Fruit fly (Drosophila melanogaster): ENCODE data around the gene pasi1.

Gene pasi1

dm6 chr3R:17776104-17776589, 18.7 kb upstream of the pasi1 start (continued):
- TF ChIP-seq CG6175 (GFP tag; IDR thresholded peaks at IDR 0.05), result 0 out of 3 replicates have a peak, but pooled peaks have one; percentile 57
- TF ChIP-seq H15 (GFP tag; IDR thresholded peaks at IDR 0.05), result no peak
- TF ChIP-seq HLH4C (GFP tag; IDR thresholded peaks at IDR 0.05; ENCODE audit: partially characterized antibody), result no peak
- TF ChIP-seq nerfin-2 (GFP tag; IDR thresholded peaks at IDR 0.05; ENCODE audit: partially characterized antibody), result 0 out of 2 replicates have a peak, but pooled peaks have one; percentile 11
- TF ChIP-seq Hmr (GFP tag; optimal IDR thresholded peaks at IDR 0.05), result peak; percentile 24
- TF ChIP-seq CG3407 (GFP tag; optimal IDR thresholded peaks at IDR 0.05), result no peak
- TF ChIP-seq lbe (GFP tag; optimal IDR thresholded peaks at IDR 0.05), result no peak
- TF ChIP-seq CG7928 (GFP tag; optimal IDR thresholded peaks at IDR 0.05), result no peak
- no peak for TF ChIP-seq Bteb2 (GFP tag; optimal IDR thresholded peaks at IDR 0.05)
- TF ChIP-seq Trl (optimal IDR thresholded peaks at IDR 0.05), result peak; percentile 79 to 88
- no peak for TF ChIP-seq Trl (GFP tag; optimal IDR thresholded peaks at IDR 0.05)
- TF ChIP-seq CG4328 (GFP tag; optimal IDR thresholded peaks at IDR 0.05), result no peak
- TF ChIP-seq CG10979 (tag; optimal IDR thresholded peaks at IDR 0.05), result no peak
- TF ChIP-seq CG32532 (GFP tag; IDR thresholded peaks at IDR 0.05), result peak; percentile 47
- no peak for TF ChIP-seq Dip3 (GFP tag; optimal IDR thresholded peaks at IDR 0.05)
- no peak for TF ChIP-seq pum (GFP tag; optimal IDR thresholded peaks at IDR 0.05)
- TF ChIP-seq sna (GFP tag; IDR thresholded peaks at IDR 0.05; ENCODE audit: partially characterized antibody), result 0 out of 2 replicates have a peak, but pooled peaks have one; percentile 26
- no peak for TF ChIP-seq cato (GFP tag; optimal IDR thresholded peaks at IDR 0.05; ENCODE audit: borderline replicate concordance)
- TF ChIP-seq slbo (GFP tag; IDR thresholded peaks at IDR 0.05), result peak; percentile 4; the same call in 1 of the 2 replicates
- TF ChIP-seq abd-A (tag; optimal IDR thresholded peaks at IDR 0.05), result peak; percentile 92
- no peak for TF ChIP-seq CG3281 (GFP tag; optimal IDR thresholded peaks at IDR 0.05)
- TF ChIP-seq CG9817 (tag; optimal IDR thresholded peaks at IDR 0.05), result no peak

dm6 chr3R:17776952-17777407, 17.9 kb upstream of the pasi1 start:
- TF ChIP-seq mam (GFP tag; optimal IDR thresholded peaks at IDR 0.05) (peak; percentile 36), Rx (GFP tag; IDR thresholded peaks at IDR 0.05) (peak; percentile 45; the same call in 1 of the 2 replicates), cg (GFP tag; optimal IDR thresholded peaks at IDR 0.05) (peak; percentile 54), CG12391 (tag; optimal IDR thresholded peaks at IDR 0.05) (peak; percentile 1), twi (tag; optimal IDR thresholded peaks at IDR 0.05) (peak; percentile 39), Rfx (GFP tag; IDR thresholded peaks at IDR 0.05) (peak; percentile 41; the same call in 1 of the 2 replicates), ro (GFP tag; IDR thresholded peaks at IDR 0.05) (no peak), Vsx1 (GFP tag; optimal IDR thresholded peaks at IDR 0.05) (no peak), eyg (GFP tag; optimal IDR thresholded peaks at IDR 0.05) (no peak), dan (GFP tag; IDR thresholded peaks at IDR 0.05) (no peak), zfh1 (GFP tag; IDR thresholded peaks at IDR 0.05) (no peak), CG2678 (tag; optimal IDR thresholded peaks at IDR 0.05) (peak; percentile 44), Bdp1 (GFP tag; optimal IDR thresholded peaks at IDR 0.05) (no peak), jigr1 (GFP tag; IDR thresholded peaks at IDR 0.05) (no peak), CG12769 (tag; optimal IDR thresholded peaks at IDR 0.05) (peak; percentile 67), Hey (tag; optimal IDR thresholded peaks at IDR 0.05) (no peak), CG1832 (GFP tag; optimal IDR thresholded peaks at IDR 0.05) (no peak), tap (tag; optimal IDR thresholded peaks at IDR 0.05) (no peak), kah (GFP tag; optimal IDR thresholded peaks at IDR 0.05) (peak; percentile 96), Dll (GFP tag; IDR thresholded peaks at IDR 0.05; ENCODE audit: partially characterized antibody) (no peak), disco-r (GFP tag; optimal IDR thresholded peaks at IDR 0.05) (no peak), bowl (GFP tag; IDR thresholded peaks at IDR 0.05) (no peak), CG12299 (tag; optimal IDR thresholded peaks at IDR 0.05) (no peak), eve (GFP tag; optimal IDR thresholded peaks at IDR 0.05) (no peak), ci (GFP tag; IDR thresholded peaks at IDR 0.05) (peak; percentile 54; the same call in 1 of the 3 replicates), Elba2 (GFP tag; optimal IDR thresholded peaks at IDR 0.05) (no peak), usp (GFP tag; optimal IDR thresholded peaks at IDR 0.05) (no peak), HHEX (GFP tag; optimal IDR thresholded peaks at IDR 0.05) (peak; percentile 10), CG32772 (GFP tag; IDR thresholded peaks at IDR 0.05) (no peak)

Data from whole organism, embryonic.